Fruit fly (Drosophila melanogaster) whole organism, embryonic: Measurements from ENCODE around the gene bib.

ENCODE experiments used
- Adf1 ChIP-seq: fragments of 200-800 bp; sonication (Bioruptor generic); IDR thresholded peaks from 2 replicates; pipeline ENCODE4 v1.3.6; 2022; ENCODE audit warnings: missing biosample characterization, missing genetic modification characterization
- Aef1 ChIP-seq: fragments of 200-800 bp; sonication (Bioruptor generic); IDR thresholded peaks from 3 replicates; pipeline ENCODE4 v1.3.6; 2022; ENCODE audit warnings: missing biosample characterization, missing genetic modification characterization
- B-H2 ChIP-seq: fragments of 200-800 bp; sonication (Bioruptor generic); optimal IDR thresholded peaks from 2 replicates; lab custom pipeline; 2018; ENCODE audit warnings: missing biosample characterization, mild to moderate bottlenecking, missing genetic modification characterization
- CG11456 ChIP-seq: fragments of 200-800 bp; sonication (Bioruptor generic); IDR thresholded peaks from 3 replicates; pipeline ENCODE4 v1.3.6; 2022; ENCODE audit warnings: missing biosample characterization, missing genetic modification characterization
- CG12155 ChIP-seq: fragments of 200-800 bp; sonication (Bioruptor generic); optimal IDR thresholded peaks from 3 replicates; lab custom pipeline; 2016; ENCODE audit warnings: missing biosample characterization, missing genetic modification characterization
- CG12236 ChIP-seq: fragments of 200-800 bp; sonication (Bioruptor generic); optimal IDR thresholded peaks from 2 replicates; lab custom pipeline; 2016; ENCODE audit warnings: missing biosample characterization, missing genetic modification characterization
- CG13123 ChIP-seq: fragments of 200-800 bp; sonication (Bioruptor generic); optimal IDR thresholded peaks from 2 replicates; lab custom pipeline; 2016; ENCODE audit warnings: missing biosample characterization, missing genetic modification characterization
- CG13775 ChIP-seq: fragments of 200-800 bp; sonication (Bioruptor generic); optimal IDR thresholded peaks from 3 replicates; lab custom pipeline; 2017; ENCODE audit warnings: missing biosample characterization, mild to moderate bottlenecking, missing genetic modification characterization
- CG14014 ChIP-seq: fragments of 200-800 bp; sonication (Bioruptor generic); IDR thresholded peaks from 2 replicates; pipeline ENCODE4 v1.3.6; 2022; ENCODE audit warnings: missing biosample characterization, missing genetic modification characterization
- CG2199 ChIP-seq: fragments of 200-800 bp; sonication (Bioruptor generic); IDR thresholded peaks from 3 replicates; pipeline ENCODE4 v1.3.6; 2022; ENCODE audit warnings: missing biosample characterization, missing genetic modification characterization
- CG2875 ChIP-seq: fragments of 200-800 bp; sonication (Bioruptor generic); optimal IDR thresholded peaks from 2 replicates; lab custom pipeline; 2017; ENCODE audit warnings: missing biosample characterization, mild to moderate bottlenecking, missing genetic modification characterization, missing genetic modification reagents
- CG4617 ChIP-seq: fragments of 200-800 bp; sonication (Bioruptor generic); optimal IDR thresholded peaks from 3 replicates; lab custom pipeline; 2016; ENCODE audit warnings: missing biosample characterization, missing genetic modification characterization, borderline replicate concordance
- CG7271 ChIP-seq: fragments of 200-800 bp; sonication (Bioruptor generic); optimal IDR thresholded peaks from 2 replicates; lab custom pipeline; 2018; ENCODE audit warnings: missing biosample characterization, mild to moderate bottlenecking, missing genetic modification characterization, moderate library complexity
- CTCF ChIP-seq: fragments of 200-800 bp; sonication (Bioruptor generic); optimal IDR thresholded peaks from 2 replicates; lab custom pipeline; 2017; ENCODE audit warnings: missing biosample characterization, mild to moderate bottlenecking, missing genetic modification characterization, moderate library complexity
- CkIIα-i1 ChIP-seq: fragments of 200-800 bp; sonication (Bioruptor generic); IDR thresholded peaks from 2 replicates; pipeline ENCODE4 v1.3.6; 2022; ENCODE audit warnings: missing biosample characterization, missing genetic modification characterization
- Dll ChIP-seq: fragments of 200-800 bp; sonication (Bioruptor generic); IDR thresholded peaks from 4 replicates; pipeline ENCODE4 v1.3.6; 2022; ENCODE audit warnings: missing biosample characterization, missing genetic modification characterization; ENCODE audit not compliant: partially characterized antibody
- E2f1 ChIP-seq: fragments of 200-800 bp; sonication (Bioruptor generic); IDR thresholded peaks from 2 replicates; pipeline ENCODE4 v1.3.6; 2022; ENCODE audit warnings: missing biosample characterization, missing genetic modification characterization
- Elba2 ChIP-seq: fragments of 200-800 bp; sonication (Bioruptor generic); optimal IDR thresholded peaks from 3 replicates; lab custom pipeline; 2016; ENCODE audit warnings: missing biosample characterization, missing genetic modification characterization
- Ets65A ChIP-seq: fragments of 200-800 bp; sonication (Bioruptor generic); peaks from one replicate; lab custom pipeline; 2016; ENCODE audit warnings: missing biosample characterization, missing genetic modification characterization
- Fer2 ChIP-seq: fragments of 200-800 bp; sonication (Bioruptor generic); optimal IDR thresholded peaks from 2 replicates; lab custom pipeline; 2018; ENCODE audit warnings: missing biosample characterization, mild to moderate bottlenecking, missing genetic modification characterization, moderate library complexity
- HHEX ChIP-seq: fragments of 200-800 bp; sonication (Bioruptor generic); optimal IDR thresholded peaks from 3 replicates; lab custom pipeline; 2017; ENCODE audit warnings: missing biosample characterization, mild to moderate bottlenecking, missing genetic modification characterization, missing genetic modification reagents
- HLHmδ ChIP-seq: fragments of 200-800 bp; sonication (Bioruptor generic); optimal IDR thresholded peaks from 2 replicates; lab custom pipeline; 2018; ENCODE audit warnings: missing biosample characterization, mild to moderate bottlenecking, missing genetic modification characterization, moderate library complexity
- Kr ChIP-seq: fragments of 200-800 bp; sonication (Bioruptor generic); optimal IDR thresholded peaks from 2 replicates; lab custom pipeline; 2017; ENCODE audit warnings: missing biosample characterization, mild to moderate bottlenecking, missing genetic modification characterization
- Nf-YB ChIP-seq: fragments of 200-800 bp; sonication (Bioruptor generic); optimal IDR thresholded peaks from 3 replicates; lab custom pipeline; 2019; ENCODE audit warnings: missing biosample characterization, mild to moderate bottlenecking, missing genetic modification characterization, moderate library complexity
- Pdp1 ChIP-seq, 2 experiments: fragments of 200-800 bp; sonication (Bioruptor generic); optimal IDR thresholded peaks; 3 replicates each; lab custom pipeline; 2016; ENCODE audit warnings: missing biosample characterization in 2 of 2, missing genetic modification characterization in 2 of 2, mild to moderate bottlenecking in 1 of 2, moderate library complexity in 1 of 2
- Rx ChIP-seq: fragments of 200-800 bp; sonication (Bioruptor generic); IDR thresholded peaks from 2 replicates; pipeline ENCODE4 v1.3.6; 2022; ENCODE audit warnings: missing biosample characterization, missing genetic modification characterization
- Ssrp ChIP-seq: fragments of 200-800 bp; sonication (Bioruptor generic); optimal IDR thresholded peaks from 2 replicates; lab custom pipeline; 2018; ENCODE audit warnings: missing biosample characterization, mild to moderate bottlenecking, missing genetic modification characterization, moderate library complexity
- bab2 ChIP-seq: fragments of 200-800 bp; sonication (Bioruptor generic); optimal IDR thresholded peaks from 2 replicates; lab custom pipeline; 2016; ENCODE audit warnings: missing biosample characterization, missing genetic modification characterization
- br ChIP-seq: fragments of >200 bp; optimal IDR thresholded peaks from 2 replicates; lab custom pipeline; 2017
- chn ChIP-seq: fragments of 200-800 bp; sonication (Bioruptor generic); optimal IDR thresholded peaks from 2 replicates; lab custom pipeline; 2016; ENCODE audit warnings: missing biosample characterization, missing genetic modification characterization
- dmrt99B ChIP-seq: fragments of 200-800 bp; sonication (Bioruptor generic); optimal IDR thresholded peaks from 2 replicates; lab custom pipeline; 2018; ENCODE audit warnings: missing biosample characterization, mild to moderate bottlenecking, missing genetic modification characterization, moderate library complexity
- eve ChIP-seq, 2 experiments: fragments of >200 bp; optimal IDR thresholded peaks; 2 replicates each; lab custom pipeline; 2017; ENCODE audit warnings: missing biosample characterization in 2 of 2, missing genetic modification characterization in 2 of 2
- ewg ChIP-seq: fragments of 200-800 bp; sonication (Bioruptor generic); optimal IDR thresholded peaks from 3 replicates; lab custom pipeline; 2017; ENCODE audit warnings: mild to moderate bottlenecking, missing biosample characterization, missing genetic modification reagents, missing genetic modification characterization
- fd64A ChIP-seq: fragments of 200-800 bp; sonication (Bioruptor generic); optimal IDR thresholded peaks from 3 replicates; lab custom pipeline; 2018; ENCODE audit warnings: missing biosample characterization, mild to moderate bottlenecking, missing genetic modification characterization
- gce ChIP-seq: fragments of 200-800 bp; sonication (Bioruptor generic); IDR thresholded peaks from 3 replicates; pipeline ENCODE4 v1.3.6; 2022; ENCODE audit warnings: missing biosample characterization, missing genetic modification characterization
- gt ChIP-seq: fragments of 200-800 bp; sonication (Bioruptor generic); IDR thresholded peaks from 2 replicates; pipeline ENCODE4 v1.3.6; 2022; ENCODE audit warnings: missing biosample characterization, missing genetic modification characterization
- ham ChIP-seq: fragments of 200-800 bp; sonication (Bioruptor generic); IDR thresholded peaks from 2 replicates; pipeline ENCODE4 v1.3.6; 2022; ENCODE audit warnings: missing biosample characterization, missing genetic modification characterization
- hbn ChIP-seq: fragments of 200-800 bp; sonication (Bioruptor generic); IDR thresholded peaks from 2 replicates; pipeline ENCODE4 v1.3.6; 2022; ENCODE audit warnings: missing biosample characterization, missing genetic modification characterization; ENCODE audit not compliant: partially characterized antibody
- inv ChIP-seq: fragments of 200-800 bp; sonication (Bioruptor generic); IDR thresholded peaks from 2 replicates; pipeline ENCODE4 v1.3.6; 2022; ENCODE audit warnings: missing biosample characterization, missing genetic modification characterization; ENCODE audit not compliant: partially characterized antibody
- jing ChIP-seq: fragments of 200-800 bp; sonication (Bioruptor generic); optimal IDR thresholded peaks from 2 replicates; lab custom pipeline; 2018; ENCODE audit warnings: missing biosample characterization, mild to moderate bottlenecking, missing genetic modification characterization
- jumu ChIP-seq: fragments of 200-800 bp; sonication (Bioruptor generic); optimal IDR thresholded peaks from 3 replicates; lab custom pipeline; 2016; ENCODE audit warnings: missing biosample characterization, missing genetic modification characterization
- pb ChIP-seq: fragments of 200-800 bp; sonication (Bioruptor generic); optimal IDR thresholded peaks from 3 replicates; lab custom pipeline; 2016; ENCODE audit warnings: missing biosample characterization, missing genetic modification characterization
- peb ChIP-seq: fragments of 200-800 bp; sonication (Bioruptor generic); IDR thresholded peaks from 2 replicates; pipeline ENCODE4 v1.3.6; 2022; ENCODE audit warnings: missing biosample characterization, missing genetic modification characterization
- ranshi ChIP-seq: fragments of 200-800 bp; sonication (Bioruptor generic); IDR thresholded peaks from 2 replicates; pipeline ENCODE4 v1.3.6; 2022; ENCODE audit warnings: missing biosample characterization, missing genetic modification characterization
- seq ChIP-seq: fragments of 200-800 bp; sonication (Bioruptor generic); IDR thresholded peaks from 2 replicates; pipeline ENCODE4 v1.3.6; 2022; ENCODE audit warnings: missing biosample characterization, missing genetic modification characterization
- slbo ChIP-seq: fragments of 200-800 bp; sonication (Bioruptor generic); IDR thresholded peaks from 2 replicates; pipeline ENCODE4 v1.3.6; 2022; ENCODE audit warnings: missing biosample characterization, missing genetic modification characterization
- so ChIP-seq: fragments of 200-800 bp; sonication (Bioruptor generic); IDR thresholded peaks from 3 replicates; pipeline ENCODE4 v1.3.6; 2022; ENCODE audit warnings: missing biosample characterization, missing genetic modification characterization
- tll ChIP-seq, 2 experiments: fragments of 200-800 bp in 1 of 2; fragments of >200 bp in 1 of 2; sonication (Bioruptor generic) in 1 of 2; optimal IDR thresholded peaks; 2 replicates each; lab custom pipeline; 2017 to 2019; ENCODE audit warnings: missing biosample characterization in 2 of 2, missing genetic modification characterization in 2 of 2, mild to moderate bottlenecking in 1 of 2, moderate library complexity in 1 of 2
- toy ChIP-seq: fragments of 200-800 bp; sonication (Bioruptor generic); IDR thresholded peaks from 2 replicates; pipeline ENCODE4 v1.3.6; 2022; ENCODE audit warnings: missing biosample characterization, missing genetic modification characterization
- z ChIP-seq: fragments of 200-800 bp; sonication (Bioruptor generic); IDR thresholded peaks from 3 replicates; pipeline ENCODE4 v1.3.6; 2022; ENCODE audit warnings: missing biosample characterization, missing genetic modification characterization

bib gene

DNA sequence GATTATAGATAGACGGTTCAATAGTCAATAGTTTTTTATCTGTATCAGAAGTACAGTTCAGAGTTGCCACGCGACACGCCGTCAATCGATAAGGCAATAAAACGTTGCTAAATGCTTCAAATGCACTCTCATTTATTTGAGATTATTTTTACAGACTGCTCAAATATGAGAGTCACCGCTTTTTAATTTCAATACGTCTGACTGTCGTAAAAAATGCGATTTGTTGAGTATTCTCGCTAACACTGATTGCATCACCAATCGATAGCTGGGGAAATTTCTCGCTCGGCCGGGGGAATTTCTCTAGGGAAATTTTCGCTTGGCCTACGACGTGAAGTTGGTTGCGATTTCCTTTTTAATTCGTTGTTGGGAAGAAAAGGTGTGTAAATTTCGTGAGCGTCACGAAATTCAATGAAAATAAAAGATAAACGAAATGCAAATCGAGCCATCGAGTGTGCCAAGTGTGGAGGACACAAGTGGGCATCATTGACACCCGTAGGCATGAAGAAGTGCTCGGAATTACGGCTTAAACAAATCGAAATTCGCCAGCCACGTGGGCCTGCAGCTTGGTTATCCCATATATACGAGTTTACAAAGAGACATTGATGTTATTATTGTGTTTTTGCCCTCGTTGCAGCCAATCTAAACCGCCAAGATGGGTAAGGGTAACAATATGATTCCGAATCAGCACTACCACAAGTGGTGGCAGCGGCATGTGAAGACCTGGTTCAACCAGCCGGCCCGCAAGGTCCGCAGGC, 17.3 kb upstream of the bib start, which contains the start of the genes Dref and RpL13:
Gene Dref (minus strand): TSS at position 247 of the 755 bp plus-strand sequence.
Gene RpL13 (plus strand): TSS at position 331 of the 755 bp plus-strand sequence.
- TF ChIP-seq Adf1 (peak; percentile 50), chn (GFP tag; lab: Kevin White, UChicago) (peak; percentile 64), gt (0 out of 2 replicates have a peak, but pooled peaks have one; percentile 16), CG4617 (GFP tag; lab: Kevin White, UChicago) (peak; percentile 70), dmrt99B (tag; lab: Kevin White, UChicago) (peak; percentile 81), CG12236 (GFP tag; lab: Kevin White, UChicago) (peak; percentile 86), hbn (GFP tag; lab: Robert Waterston, UW) (peak; percentile 67), Ssrp (tag; lab: Kevin White, UChicago) (peak; percentile 56), Kr (GFP tag; lab: Kevin White, UChicago) (peak; percentile 12), gce (GFP tag; lab: Robert Waterston, UW) (peak; percentile 90), CG2875 (peak; percentile 91), Dll (peak; percentile 88), pb (GFP tag; lab: Kevin White, UChicago) (peak; percentile 91), Aef1 (GFP tag; lab: Robert Waterston, UW) (peak; percentile 47), z (GFP tag; lab: Robert Waterston, UW) (peak; percentile 51; the same call in 1 of the 3 replicates), br (lab: Kevin White, UChicago) (no peak), bab2 (GFP tag; lab: Kevin White, UChicago) (peak; percentile 69), HLHmδ (peak; percentile 96), slbo (GFP tag; lab: Robert Waterston, UW) (peak; percentile 77), B-H2 (GFP tag; lab: Kevin White, UChicago) (peak; percentile 93), CG14014 (GFP tag; lab: Robert Waterston, UW) (peak; percentile 66), tll (GFP tag; optimal IDR thresholded peaks at IDR 0.05; lab: Kevin White, UChicago) (peak in 1 of 2 experiments; percentile 18), CTCF (peak; percentile 64), CG11456 (GFP tag; lab: Robert Waterston, UW) (peak; percentile 87), E2f1 (GFP tag; lab: Robert Waterston, UW) (peak; percentile 67), HHEX (peak; percentile 94), CG2199 (GFP tag; lab: Robert Waterston, UW) (no peak), ewg (GFP tag; lab: Kevin White, UChicago) (peak; percentile 75), CG12155 (GFP tag; lab: Kevin White, UChicago) (peak; percentile 69), inv (GFP tag; lab: Robert Waterston, UW) (peak; percentile 76), Ets65A (peak; percentile 97), fd64A (peak; percentile 94), CG7271 (tag; lab: Kevin White, UChicago) (peak; percentile 93), jing (no peak), jumu (GFP tag; lab: Kevin White, UChicago) (peak; percentile 82), Rx (peak; percentile 70), CG13775 (GFP tag; lab: Kevin White, UChicago) (peak; percentile 94), Elba2 (GFP tag; lab: Kevin White, UChicago) (no peak), eve (GFP tag; optimal IDR thresholded peaks at IDR 0.05; lab: Kevin White, UChicago) (no peak), ranshi (GFP tag; lab: Robert Waterston, UW) (peak; percentile 70; the same call in 1 of the 2 replicates), Nf-YB (GFP tag; lab: Kevin White, UChicago) (peak; percentile 74), peb (peak; percentile 50; the same call in 1 of the 2 replicates), so (peak; percentile 89), CkIIα-i1 (GFP tag; lab: Robert Waterston, UW) (peak; percentile 3; the same call in 1 of the 2 replicates), Fer2 (peak; percentile 86), seq (GFP tag; lab: Robert Waterston, UW) (peak; percentile 77), toy (peak; percentile 60; the same call in 1 of the 2 replicates), Pdp1 (GFP tag; optimal IDR thresholded peaks at IDR 0.05; lab: Kevin White, UChicago) (peak; percentile 79 to 99), CG13123 (peak; percentile 97), ham (GFP tag; lab: Robert Waterston, UW) (0 out of 2 replicates have a peak, but pooled peaks have one; percentile 5)
